Worm (Caenorhabditis elegans) whole organism, L2 larva: ENCODE measurements around the gene Y57G11C.38.

Experiments used
- R02D3.7 ChIP-seq: fragments of 150-350 bp; optimal IDR thresholded peaks from 2 replicates; lab custom pipeline; 2014; ENCODE audit warnings: missing biosample characterization, missing genetic modification characterization
- ama-1 ChIP-seq: fragments of 150-350 bp; optimal IDR thresholded peaks from 2 replicates; lab custom pipeline; 2018; ENCODE audit warnings: inconsistent platforms
- elt-1 ChIP-seq: fragments of 150-350 bp; optimal IDR thresholded peaks from 2 replicates; lab custom pipeline; 2014; ENCODE audit warnings: missing biosample characterization, missing genetic modification characterization
- lin-13 ChIP-seq: fragments of 150-350 bp; optimal IDR thresholded peaks from 2 replicates; lab custom pipeline; 2014; ENCODE audit warnings: missing biosample characterization, missing genetic modification reagents, missing genetic modification characterization
- mab-5 ChIP-seq: fragments of 150-350 bp; optimal IDR thresholded peaks from 2 replicates; lab custom pipeline; 2014; ENCODE audit warnings: missing biosample characterization, missing genetic modification characterization
- nhr-11 ChIP-seq: fragments of 150-350 bp; optimal IDR thresholded peaks from 2 replicates; lab custom pipeline; 2014; ENCODE audit warnings: missing biosample characterization, missing genetic modification characterization
- nhr-6 ChIP-seq: fragments of 150-350 bp; optimal IDR thresholded peaks from 2 replicates; lab custom pipeline; 2014; ENCODE audit warnings: missing biosample characterization, missing genetic modification characterization
- nhr-77 ChIP-seq: fragments of 150-350 bp; optimal IDR thresholded peaks from 2 replicates; lab custom pipeline; 2014; ENCODE audit warnings: missing biosample characterization, missing genetic modification characterization
- sma-9 ChIP-seq, 2 experiments: fragments of 150-350 bp in 1 of 2; sonication (generic microtip) in 1 of 2; optimal IDR thresholded peaks; 2 replicates each; lab custom pipeline; 2014 to 2016; ENCODE audit warnings: missing genetic modification characterization in 2 of 2, mild to moderate bottlenecking in 1 of 2, missing biosample characterization in 1 of 2, missing compliant biosample characterization in 1 of 2, missing genetic modification reagents in 1 of 2, moderate library complexity in 1 of 2
- unc-62 ChIP-seq: fragments of 150-350 bp; optimal IDR thresholded peaks from 2 replicates; lab custom pipeline; 2014; ENCODE audit warnings: missing biosample characterization, missing genetic modification reagents, missing genetic modification characterization
- ztf-1 ChIP-seq: fragments of 200-800 bp; sonication (Bioruptor generic); conservative IDR thresholded peaks from 2 replicates; pipeline ENCODE4 v1.3.6; 2022; ENCODE audit warnings: missing genetic modification characterization, missing compliant biosample characterization

DNA sequence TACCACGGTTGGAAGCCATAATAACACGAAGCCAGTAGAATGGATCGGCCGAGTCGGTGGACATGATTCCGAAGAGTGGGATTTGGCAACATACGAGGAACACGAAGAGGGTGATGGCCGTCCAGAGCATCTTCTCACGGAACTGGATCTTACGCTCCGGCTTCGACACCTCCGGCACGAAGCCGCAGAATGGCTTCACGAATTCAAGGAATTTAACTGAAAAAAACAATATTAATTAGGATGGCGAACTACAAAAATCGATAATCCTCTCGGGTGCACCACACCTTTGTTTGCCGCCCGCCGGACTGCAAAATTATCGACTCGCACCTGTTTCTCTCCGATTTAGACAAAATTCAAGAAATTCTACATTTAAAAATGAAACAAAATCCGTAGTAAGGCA lies 38.0 kb upstream of the Y57G11C.38 start:
- 0 out of 2 replicates have a peak, but pooled peaks have one; percentile 62 for TF ChIP-seq ztf-1 (GFP tag; lab: Robert Waterston, UW)
- no peak for TF ChIP-seq lin-13 (GFP tag; lab: Kevin White, UChicago)
- no peak for TF ChIP-seq nhr-6
- no peak for TF ChIP-seq elt-1
- no peak for TF ChIP-seq R02D3.7 (tag; lab: Kevin White, UChicago)
- no peak for TF ChIP-seq nhr-11 (tag; lab: Kevin White, UChicago)
- no peak for TF ChIP-seq mab-5 (tag; lab: Kevin White, UChicago)
- TF ChIP-seq sma-9 (GFP tag; optimal IDR thresholded peaks at IDR 0.05; lab: Kevin White, UChicago), result no peak
- TF ChIP-seq sma-9 (tag; optimal IDR thresholded peaks at IDR 0.05; lab: Kevin White, UChicago), result no peak
- TF ChIP-seq ama-1, result no peak
- TF ChIP-seq nhr-77 (tag; lab: Kevin White, UChicago), result no peak
- no peak for TF ChIP-seq unc-62 (GFP tag; lab: Kevin White, UChicago)
